Fruit fly (Drosophila melanogaster): ENCODE data around the gene RtcB.

DNA sequence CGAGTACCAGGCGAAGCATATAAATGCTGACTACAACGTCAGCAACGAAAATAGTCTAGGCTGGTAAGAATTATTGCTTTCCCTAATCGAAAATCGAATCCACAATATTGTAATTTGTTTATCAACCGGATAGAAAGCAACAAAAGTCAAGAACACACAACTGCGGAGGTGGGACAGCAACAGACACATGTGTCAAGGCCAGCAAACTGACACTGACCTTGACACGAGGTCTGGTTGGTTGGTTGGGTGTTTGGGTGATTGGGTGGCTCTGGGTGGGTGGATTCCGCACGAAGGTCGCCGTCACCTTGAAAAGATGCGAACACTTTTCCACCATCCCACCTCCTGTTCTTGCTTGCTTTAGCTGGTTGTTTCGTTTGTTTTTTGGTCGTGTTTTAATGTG lies 27.8 kb upstream of the RtcB start:
- TF ChIP-seq CG14711 (tag; optimal IDR thresholded peaks at IDR 0.05) = no peak
- no peak for TF ChIP-seq CG12768 (GFP tag; optimal IDR thresholded peaks at IDR 0.05)
